Worm (Caenorhabditis elegans) whole organism, L4/young adult: ENCODE data around the gene T06C12.9.

Source experiments
- W03F9.2 ChIP-seq: fragments of 150-350 bp; optimal IDR thresholded peaks from 2 replicates; lab custom pipeline; 2014; ENCODE audit warnings: missing biosample characterization, missing genetic modification characterization
- dao-5 ChIP-seq: sonication (generic microtip); optimal IDR thresholded peaks from 2 replicates; lab custom pipeline; 2016; ENCODE audit warnings: missing genotype, missing genetic modification characterization, moderate library complexity, missing compliant biosample characterization
- him-1 ChIP-seq: sonication (generic microtip); optimal IDR thresholded peaks from 2 replicates; lab custom pipeline; 2016; ENCODE audit warnings: missing genotype, missing genetic modification reagents, missing genetic modification characterization, missing compliant biosample characterization

DNA sequence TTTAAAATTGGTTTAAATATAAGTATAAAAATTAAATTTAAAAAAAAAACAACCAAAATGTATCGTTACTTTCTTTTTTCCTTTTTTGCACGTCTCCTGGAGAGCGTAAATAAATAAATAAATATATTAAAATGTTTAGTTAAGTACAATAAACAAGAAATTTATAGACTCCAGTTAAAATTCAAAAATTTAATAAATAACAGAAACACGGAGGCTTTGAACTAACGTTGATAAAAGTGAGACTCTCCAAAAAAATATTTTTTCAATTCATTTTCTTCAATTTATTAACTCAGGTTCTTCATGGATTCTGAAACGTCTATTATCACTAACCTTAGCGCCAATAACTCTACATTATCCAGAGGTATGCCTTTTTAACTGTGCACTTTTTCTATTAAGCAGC, 5.9 kb upstream of the T06C12.9 start, which contains the start of gene T06C12.12:
- TF ChIP-seq W03F9.2 (tag; lab: Kevin White, UChicago), result no peak
- TF ChIP-seq him-1, result no peak
- TF ChIP-seq dao-5 (tag; lab: Kevin White, UChicago), result no peak
